Worm (Caenorhabditis elegans) whole organism, L1 larva: ENCODE data around the gene rig-4.
A peak's percentile ranks its signal among the peaks of the same experiment; 100 is the strongest.

Experiments
- C04F5.9 ChIP-seq: sonication (generic microtip); optimal IDR thresholded peaks from 2 replicates; lab custom pipeline; 2016; ENCODE audit warnings: missing genetic modification characterization, missing compliant biosample characterization
- C16A3.4 ChIP-seq: fragments of 150-350 bp; optimal IDR thresholded peaks from 2 replicates; lab custom pipeline; 2014; ENCODE audit warnings: missing biosample characterization, missing genetic modification characterization
- Y116A8C.19 ChIP-seq: sonication (generic microtip); optimal IDR thresholded peaks from 2 replicates; lab custom pipeline; 2016; ENCODE audit warnings: missing compliant biosample characterization, missing genetic modification characterization, borderline replicate concordance
- aha-1 ChIP-seq: fragments of 150-350 bp; optimal IDR thresholded peaks from 2 replicates; lab custom pipeline; 2014; ENCODE audit warnings: missing biosample characterization, missing genetic modification characterization
- aly-2 ChIP-seq: fragments of 150-350 bp; optimal IDR thresholded peaks from 2 replicates; lab custom pipeline; 2014; ENCODE audit warnings: missing biosample characterization, missing genetic modification characterization
- blmp-1 ChIP-seq: fragments of 150-350 bp; optimal IDR thresholded peaks from 2 replicates; lab custom pipeline; 2014; ENCODE audit warnings: missing biosample characterization, missing genetic modification characterization
- ceh-63 ChIP-seq: fragments of 200-800 bp; sonication (Bioruptor generic); optimal IDR thresholded peaks from 2 replicates; lab custom pipeline; 2018; ENCODE audit warnings: mild to moderate bottlenecking, missing genetic modification characterization, missing compliant biosample characterization
- ceh-8 ChIP-seq: fragments of 200-800 bp; sonication (Bioruptor generic); optimal IDR thresholded peaks from 2 replicates; lab custom pipeline; 2018; ENCODE audit warnings: mild to moderate bottlenecking, missing genetic modification characterization, moderate library complexity, missing compliant biosample characterization
- ceh-90 ChIP-seq: sonication (generic microtip); optimal IDR thresholded peaks from 2 replicates; lab custom pipeline; 2016; ENCODE audit warnings: missing genetic modification characterization, missing compliant biosample characterization
- ces-1 ChIP-seq: fragments of 150-350 bp; optimal IDR thresholded peaks from 2 replicates; lab custom pipeline; 2014; ENCODE audit warnings: missing biosample characterization, missing genetic modification reagents, missing genetic modification characterization
- dpl-1 ChIP-seq, 3 experiments: fragments of 150-350 bp in 2 of 3; sonication (generic microtip) in 1 of 3; optimal IDR thresholded peaks; 2 replicates each; lab custom pipeline; 2014 to 2017; ENCODE audit warnings: missing biosample characterization in 3 of 3, missing genetic modification characterization in 3 of 3, missing genetic modification reagents in 3 of 3
- dsc-1 ChIP-seq: sonication (generic microtip); optimal IDR thresholded peaks from 2 replicates; lab custom pipeline; 2016; ENCODE audit warnings: mild to moderate bottlenecking, missing genetic modification characterization, missing compliant biosample characterization
- efl-1 ChIP-seq, 4 experiments: fragments of 150-350 bp; optimal IDR thresholded peaks in 3 of 4; peaks in 1 of 4; 1 replicate in 1 of 4; 2 replicates in 3 of 4; lab custom pipeline; 2014; ENCODE audit warnings: missing biosample characterization in 2 of 4, missing genetic modification characterization in 2 of 4, missing genetic modification reagents in 2 of 4
- elt-2 ChIP-seq: sonication (generic microtip); optimal IDR thresholded peaks from 2 replicates; lab custom pipeline; 2016; ENCODE audit warnings: missing genetic modification characterization, mild to moderate bottlenecking, inconsistent platforms, missing compliant biosample characterization, missing genetic modification reagents
- ets-5 ChIP-seq: fragments of 200-800 bp; sonication (Bioruptor generic); IDR thresholded peaks from 2 replicates; pipeline ENCODE4 v1.3.6; 2022; ENCODE audit warnings: missing genetic modification characterization, missing compliant biosample characterization
- fkh-4 ChIP-seq: sonication (generic microtip); optimal IDR thresholded peaks from 2 replicates; lab custom pipeline; 2016; ENCODE audit warnings: missing compliant biosample characterization, missing genetic modification characterization, borderline replicate concordance
- fkh-8 ChIP-seq: sonication (generic microtip); optimal IDR thresholded peaks from 2 replicates; lab custom pipeline; 2016; ENCODE audit warnings: mild to moderate bottlenecking, missing genetic modification characterization, missing compliant biosample characterization
- grh-1 ChIP-seq: fragments of 200-800 bp; sonication (Bioruptor generic); IDR thresholded peaks from 2 replicates; pipeline ENCODE4 v1.3.6; 2022; ENCODE audit warnings: missing genetic modification reagents, missing genetic modification characterization, missing compliant biosample characterization
- irx-1 ChIP-seq: sonication (generic microtip); optimal IDR thresholded peaks from 2 replicates; lab custom pipeline; 2016; ENCODE audit warnings: missing genetic modification characterization, missing compliant biosample characterization
- jun-1 ChIP-seq: fragments of 150-350 bp; optimal IDR thresholded peaks from 2 replicates; lab custom pipeline; 2014; ENCODE audit warnings: missing biosample characterization, missing genetic modification reagents, missing genetic modification characterization
- lin-13 ChIP-seq: fragments of 150-350 bp; optimal IDR thresholded peaks from 2 replicates; lab custom pipeline; 2014; ENCODE audit warnings: missing biosample characterization, missing genetic modification reagents, missing genetic modification characterization
- lin-14 ChIP-seq: fragments of 200-800 bp; sonication (Bioruptor generic); optimal IDR thresholded peaks from 2 replicates; lab custom pipeline; 2018; ENCODE audit warnings: mild to moderate bottlenecking, missing genetic modification characterization, moderate library complexity, missing compliant biosample characterization
- lin-39 ChIP-seq: fragments of 150-350 bp; optimal IDR thresholded peaks from 2 replicates; lab custom pipeline; 2014; ENCODE audit warnings: missing biosample characterization, missing genetic modification reagents, missing genetic modification characterization
- lir-3 ChIP-seq: sonication (generic microtip); optimal IDR thresholded peaks from 2 replicates; lab custom pipeline; 2016; ENCODE audit warnings: mild to moderate bottlenecking, missing genetic modification characterization, moderate library complexity, missing compliant biosample characterization; ENCODE audit not compliant: poor library complexity
- mdl-1 ChIP-seq, 2 experiments: fragments of 150-350 bp; optimal IDR thresholded peaks; 2 replicates each; lab custom pipeline; 2014 to 2017; ENCODE audit warnings: missing biosample characterization in 2 of 2, missing genetic modification characterization in 2 of 2, inconsistent platforms in 1 of 2
- mef-2 ChIP-seq: fragments of 150-350 bp; optimal IDR thresholded peaks from 2 replicates; lab custom pipeline; 2014; ENCODE audit warnings: missing biosample characterization, missing genetic modification characterization
- nhr-11 ChIP-seq: fragments of 150-350 bp; optimal IDR thresholded peaks from 2 replicates; lab custom pipeline; 2014; ENCODE audit warnings: missing biosample characterization, missing genetic modification characterization
- nhr-19 ChIP-seq: fragments of 200-800 bp; sonication (Bioruptor generic); conservative IDR thresholded peaks from 2 replicates; pipeline ENCODE4 v1.3.6; 2022; ENCODE audit warnings: missing genetic modification characterization, missing compliant biosample characterization
- nhr-20 ChIP-seq: sonication (generic microtip); optimal IDR thresholded peaks from 2 replicates; lab custom pipeline; 2016; ENCODE audit warnings: mild to moderate bottlenecking, missing genetic modification characterization, missing compliant biosample characterization
- nhr-237 ChIP-seq: fragments of 150-350 bp; optimal IDR thresholded peaks from 2 replicates; lab custom pipeline; 2014; ENCODE audit warnings: missing biosample characterization, missing genetic modification characterization
- nhr-47 ChIP-seq: sonication (generic microtip); optimal IDR thresholded peaks from 2 replicates; lab custom pipeline; 2016; ENCODE audit warnings: mild to moderate bottlenecking, missing genetic modification characterization, moderate library complexity, missing compliant biosample characterization
- nhr-71 ChIP-seq: sonication (generic microtip); optimal IDR thresholded peaks from 2 replicates; lab custom pipeline; 2016; ENCODE audit warnings: mild to moderate bottlenecking, missing genetic modification characterization, moderate library complexity, missing compliant biosample characterization
- nhr-85 ChIP-seq: sonication (generic microtip); peaks from one replicate; lab custom pipeline; 2016; ENCODE audit warnings: missing genetic modification characterization, inconsistent platforms, missing compliant biosample characterization
- pqm-1 ChIP-seq: sonication (generic microtip); optimal IDR thresholded peaks from 3 replicates; lab custom pipeline; 2017; ENCODE audit warnings: missing biosample characterization, missing genetic modification characterization
- skn-1 ChIP-seq: fragments of 150-350 bp; optimal IDR thresholded peaks from 2 replicates; lab custom pipeline; 2014; ENCODE audit warnings: missing biosample characterization, missing genetic modification characterization
- snpc-4 ChIP-seq: fragments of 150-350 bp; optimal IDR thresholded peaks from 2 replicates; lab custom pipeline; 2014; ENCODE audit warnings: missing biosample characterization, missing genetic modification characterization
- sup-37 ChIP-seq: fragments of 200-800 bp; sonication (Bioruptor generic); optimal IDR thresholded peaks from 2 replicates; lab custom pipeline; 2018; ENCODE audit warnings: mild to moderate bottlenecking, missing genetic modification characterization, missing compliant biosample characterization
- swsn-7 ChIP-seq: sonication (generic microtip); optimal IDR thresholded peaks from 2 replicates; lab custom pipeline; 2016; ENCODE audit warnings: missing genetic modification characterization, missing compliant biosample characterization
- tbx-2 ChIP-seq: sonication (generic microtip); optimal IDR thresholded peaks from 2 replicates; lab custom pipeline; 2016; ENCODE audit warnings: missing genetic modification characterization, missing compliant biosample characterization
- vab-15 ChIP-seq: sonication (generic microtip); optimal IDR thresholded peaks from 2 replicates; lab custom pipeline; 2017; ENCODE audit warnings: missing genotype, mild to moderate bottlenecking, missing genetic modification characterization, missing compliant biosample characterization
- zag-1 ChIP-seq: fragments of 150-350 bp; optimal IDR thresholded peaks from 2 replicates; lab custom pipeline; 2014; ENCODE audit warnings: missing biosample characterization, missing genetic modification characterization
- zip-4 ChIP-seq: fragments of 200-800 bp; sonication (Bioruptor generic); optimal IDR thresholded peaks from 2 replicates; lab custom pipeline; 2018; ENCODE audit warnings: mild to moderate bottlenecking, missing genetic modification characterization, moderate library complexity, missing compliant biosample characterization

Gene rig-4

ce11 chrIV:8034182-8034581 lies 30.3 kb upstream of the rig-4 start:
- TF ChIP-seq nhr-47: no peak
- TF ChIP-seq fkh-8 (tag; lab: Kevin White, UChicago): no peak
- no peak for TF ChIP-seq jun-1
- no peak for TF ChIP-seq dsc-1 (tag; lab: Kevin White, UChicago)
- no peak for TF ChIP-seq mef-2 (tag; lab: Kevin White, UChicago)
- no peak for TF ChIP-seq snpc-4 (tag; lab: Kevin White, UChicago)

DNA sequence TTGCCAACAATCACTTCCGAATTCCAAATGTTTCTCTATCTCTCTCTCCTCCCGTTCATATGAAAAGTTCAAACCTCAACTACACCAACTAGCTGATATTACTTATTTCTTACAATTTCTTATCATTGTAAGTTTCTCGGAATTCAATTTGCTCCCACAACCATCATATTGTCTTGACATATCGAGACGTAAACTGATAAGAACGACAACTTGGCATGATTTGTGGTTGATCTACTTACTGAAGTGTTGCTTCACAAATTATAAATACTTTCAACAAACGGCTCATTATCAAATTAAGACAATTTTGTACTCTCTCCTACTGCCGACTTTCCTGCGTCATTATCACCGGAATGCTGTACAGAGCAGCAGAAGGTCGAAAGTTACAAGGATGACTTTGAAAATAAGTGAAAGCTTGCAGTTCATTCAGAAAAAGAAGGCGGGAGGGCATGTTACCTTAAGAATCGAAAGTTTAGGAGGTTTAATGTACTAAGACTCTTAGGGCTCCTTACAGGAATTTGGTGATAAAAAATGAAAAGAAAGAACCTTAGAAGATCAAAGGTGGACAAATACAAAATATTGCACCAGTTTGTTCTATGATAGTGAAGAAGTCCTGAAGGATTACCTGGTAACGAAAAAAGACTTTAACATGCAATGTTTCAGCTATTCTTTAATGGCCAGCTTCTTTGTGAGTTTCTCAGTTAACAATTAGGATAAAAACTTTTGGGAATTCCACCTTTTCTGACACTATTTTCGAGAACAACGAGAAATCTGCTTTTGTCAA lies 28.4 kb upstream of the rig-4 start:
- TF ChIP-seq vab-15 (tag; lab: Kevin White, UChicago) (no peak), nhr-71 (tag; lab: Kevin White, UChicago) (peak; percentile 42), zag-1 (tag; lab: Kevin White, UChicago) (no peak), pqm-1 (tag; lab: Kevin White, UChicago) (peak; percentile 83), zip-4 (no peak), nhr-20 (tag; lab: Kevin White, UChicago) (peak; percentile 7), blmp-1 (tag; lab: Kevin White, UChicago) (peak; percentile 5), lin-14 (GFP tag; lab: Kevin White, UChicago) (peak; percentile 12), swsn-7 (no peak), efl-1 (optimal IDR thresholded peaks at IDR 0.05; lab: Kevin White, UChicago) (no peak), efl-1 (GFP tag; optimal IDR thresholded peaks at IDR 0.05 in 1 of 2; lab: Kevin White, UChicago) (peak in 1 of 2 experiments; percentile 71), nhr-85 (tag; lab: Kevin White, UChicago) (peak; percentile 10), jun-1 (peak; percentile 14), elt-2 (tag; lab: Kevin White, UChicago) (peak; percentile 97)
- TF ChIP-seq, all 84 proteins: peak for 9

ce11 chrIV:8030099-8030498 lies 26.2 kb upstream of the rig-4 start:
- TF ChIP-seq efl-1 (optimal IDR thresholded peaks at IDR 0.05; lab: Kevin White, UChicago) (no peak), efl-1 (GFP tag; optimal IDR thresholded peaks at IDR 0.05 in 1 of 2; lab: Kevin White, UChicago) (peak in 1 of 2 experiments; percentile 53), elt-2 (tag; lab: Kevin White, UChicago) (peak; percentile 88), lin-14 (GFP tag; lab: Kevin White, UChicago) (peak; percentile 11), nhr-19 (GFP tag; lab: Robert Waterston, UW) (no peak), lir-3 (no peak)
- TF ChIP-seq, all 84 proteins: peak for 3

ce11 chrIV:8029413-8029812 lies 25.5 kb upstream of the rig-4 start, which contains the start of gene nhr-31:
Gene nhr-31 (minus strand): TSS chrIV:8029513.
- TF ChIP-seq C16A3.4 (no peak), sup-37 (GFP tag; lab: Kevin White, UChicago) (no peak), nhr-19 (GFP tag; lab: Robert Waterston, UW) (no peak), snpc-4 (tag; lab: Kevin White, UChicago) (no peak), ceh-90 (tag; lab: Kevin White, UChicago) (no peak), blmp-1 (tag; lab: Kevin White, UChicago) (peak; percentile 46), grh-1 (GFP tag; lab: Robert Waterston, UW) (no peak)

DNA sequence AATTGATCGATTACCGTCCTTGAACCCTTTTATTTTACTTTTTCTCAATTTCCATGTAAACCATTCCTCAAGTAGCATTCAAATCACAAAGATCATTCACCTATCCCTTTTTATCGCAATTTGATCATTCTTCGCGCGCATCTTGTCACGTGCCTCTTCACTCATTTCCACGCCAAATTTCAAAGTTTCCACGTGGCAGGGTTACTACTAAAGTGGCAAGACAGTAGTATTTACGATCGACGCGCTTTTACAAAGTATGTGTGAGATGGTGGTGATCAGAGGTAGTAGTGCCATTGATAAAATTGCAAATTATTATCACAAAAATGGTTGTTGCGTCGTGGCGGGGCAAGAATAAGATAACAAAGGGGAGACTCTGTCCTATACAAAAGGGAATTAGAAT lies 24.5 kb upstream of the rig-4 start:
- TF ChIP-seq dpl-1 (GFP tag; optimal IDR thresholded peaks at IDR 0.05; lab: Kevin White, UChicago): peak; percentile 53 to 58 (median 56)
- no peak for TF ChIP-seq fkh-4 (tag; lab: Kevin White, UChicago)
- no peak for TF ChIP-seq ceh-63 (GFP tag; lab: Kevin White, UChicago)
- TF ChIP-seq lin-39: no peak
- TF ChIP-seq C04F5.9: no peak
- no peak for TF ChIP-seq aly-2 (tag; lab: Kevin White, UChicago)
- no peak for TF ChIP-seq skn-1 (tag; lab: Kevin White, UChicago)
- TF ChIP-seq mef-2 (tag; lab: Kevin White, UChicago): no peak
- peak; percentile 43 for TF ChIP-seq lin-13 (GFP tag; lab: Kevin White, UChicago)
- TF ChIP-seq tbx-2 (tag; lab: Kevin White, UChicago): peak; percentile 83
- TF ChIP-seq Y116A8C.19 (tag; lab: Kevin White, UChicago): no peak
- peak in 1 of 2 experiments; percentile 98 for TF ChIP-seq mdl-1 (tag; optimal IDR thresholded peaks at IDR 0.05; lab: Kevin White, UChicago)
- no peak for TF ChIP-seq ets-5 (GFP tag; lab: Robert Waterston, UW)
- peak; percentile 56 for TF ChIP-seq irx-1 (tag; lab: Kevin White, UChicago)
- no peak for TF ChIP-seq ceh-8 (GFP tag; lab: Kevin White, UChicago)
- no peak for TF ChIP-seq nhr-11 (tag; lab: Kevin White, UChicago)
- TF ChIP-seq aha-1 (tag; lab: Kevin White, UChicago): no peak
- peak; percentile 28 for TF ChIP-seq swsn-7
- TF ChIP-seq nhr-237: no peak
- no peak for TF ChIP-seq ces-1 (GFP tag; lab: Kevin White, UChicago)
- TF ChIP-seq pqm-1 (tag; lab: Kevin White, UChicago): peak; percentile 66
